Worm (Caenorhabditis elegans) whole organism, L4/young adult: ENCODE measurements around the gene gbb-2.

Experiments
- W03F9.2 ChIP-seq: fragments of 150-350 bp; optimal IDR thresholded peaks from 2 replicates; lab custom pipeline; 2014; ENCODE audit warnings: missing biosample characterization, missing genetic modification characterization
- him-1 ChIP-seq: sonication (generic microtip); optimal IDR thresholded peaks from 2 replicates; lab custom pipeline; 2016; ENCODE audit warnings: missing genotype, missing genetic modification reagents, missing genetic modification characterization, missing compliant biosample characterization

DNA sequence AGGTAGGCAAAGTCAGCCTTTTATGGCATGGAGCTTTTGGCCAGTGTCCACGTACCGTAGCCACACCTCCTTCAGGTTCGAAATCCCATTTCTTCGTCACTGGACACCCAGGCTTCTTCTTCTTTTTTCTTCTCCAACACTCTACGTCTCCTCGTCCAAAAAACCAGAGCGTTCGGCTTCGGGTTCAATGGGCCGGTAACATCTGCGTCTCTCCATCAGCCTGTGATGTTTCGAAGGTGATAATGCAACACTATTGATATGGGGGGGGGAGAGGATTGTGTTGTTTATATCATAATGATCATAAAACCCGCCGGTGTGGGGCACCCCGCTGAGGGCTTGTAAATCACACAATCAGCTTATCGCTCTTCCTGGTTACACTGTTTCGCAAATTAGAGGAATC is 18.4 kb upstream of the gbb-2 start, which contains the start of gene ZK180.6:
- no peak for TF ChIP-seq W03F9.2
- no peak for TF ChIP-seq him-1 (tag; lab: Kevin White, UChicago)
